Worm (Caenorhabditis elegans): ENCODE measurements around the gene K02D10.2.

Gene K02D10.2

DNA sequence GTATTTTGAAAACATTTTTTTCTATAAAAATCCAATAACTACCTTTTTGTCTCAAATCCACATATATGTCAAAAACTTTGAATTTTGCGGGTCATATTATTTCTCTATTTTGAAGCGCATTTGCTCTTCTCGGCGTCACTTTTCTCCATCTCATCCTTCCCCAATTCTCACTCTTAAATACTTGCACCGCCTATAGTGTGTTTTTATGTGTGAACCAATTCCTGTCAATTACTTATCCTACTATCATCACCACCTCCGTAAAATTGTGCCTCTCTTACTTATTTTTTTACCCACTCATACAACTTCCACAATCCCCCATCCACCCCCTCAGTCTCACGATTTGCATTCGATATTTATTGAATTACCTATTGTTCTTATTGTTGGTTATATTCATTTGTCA lies 34.8 kb upstream of the K02D10.2 start:
- TF ChIP-seq aly-2 (tag; optimal IDR thresholded peaks at IDR 0.05) (peak; percentile 3), unc-30 (tag; optimal IDR thresholded peaks at IDR 0.05) (no peak), dsc-1 (tag; optimal IDR thresholded peaks at IDR 0.05) (no peak), nhr-85 (tag) (peak; percentile 71)

DNA sequence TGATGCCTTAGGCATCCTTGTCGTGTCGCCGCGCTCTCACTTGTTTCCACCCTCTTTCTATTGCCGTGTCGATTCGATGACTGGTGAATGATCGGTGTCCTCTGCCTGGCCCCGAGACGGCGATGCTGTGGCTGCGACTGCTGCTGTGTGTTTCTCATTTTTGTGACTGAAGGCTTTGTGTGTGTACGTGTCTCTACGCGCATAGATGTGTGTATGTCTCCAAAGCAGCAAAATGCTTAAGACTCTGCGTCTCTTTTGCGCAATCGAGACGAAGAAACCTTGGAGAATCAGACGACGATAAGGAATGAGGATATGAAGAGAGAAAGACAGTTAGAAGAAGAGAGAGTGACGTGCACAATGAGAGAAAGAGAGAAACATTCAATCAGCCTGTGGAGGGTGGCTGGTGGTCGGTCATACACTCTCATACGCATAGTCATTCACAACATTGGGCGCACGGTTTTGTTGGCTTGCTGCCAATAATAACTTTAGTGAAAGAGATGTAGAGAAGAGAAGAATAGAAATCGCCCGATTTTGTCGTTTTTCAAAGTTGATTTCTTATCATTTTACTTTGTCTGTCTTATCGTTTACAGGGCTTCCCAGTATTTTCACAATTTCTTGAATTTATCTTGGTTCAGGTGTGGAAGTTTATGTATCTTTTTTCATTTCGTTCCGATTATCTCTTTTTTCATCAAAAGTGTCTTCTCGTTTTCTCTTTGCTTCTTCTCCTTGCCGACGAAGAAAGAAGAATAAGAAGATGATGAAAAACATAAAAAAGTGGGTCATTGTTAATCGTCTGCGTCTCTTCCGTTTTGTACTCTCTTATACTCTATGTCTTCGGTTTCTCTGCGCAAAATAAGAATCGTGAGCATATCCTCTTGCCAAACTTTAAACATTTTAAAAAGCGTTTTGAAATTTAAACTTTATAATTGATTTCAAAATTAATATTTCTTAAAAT lies 31.1 kb upstream of the K02D10.2 start:
- no peak for TF ChIP-seq hlh-17 (GFP tag; optimal IDR thresholded peaks at IDR 0.05; ENCODE audit: borderline replicate concordance)
- TF ChIP-seq unc-86 (tag; optimal IDR thresholded peaks at IDR 0.05), result peak; percentile 94
- TF ChIP-seq sptf-1 (tag; optimal IDR thresholded peaks at IDR 0.05), result no peak
- TF ChIP-seq nhr-90 (tag; optimal IDR thresholded peaks at IDR 0.05; ENCODE audit: poor library complexity), result peak; percentile 95
- TF ChIP-seq lin-35 (GFP tag; optimal IDR thresholded peaks at IDR 0.05), result peak; percentile 72 to 91
- peak; percentile 93 for TF ChIP-seq fkh-10 (GFP tag; optimal IDR thresholded peaks at IDR 0.05)
- TF ChIP-seq tbx-2 (tag; optimal IDR thresholded peaks at IDR 0.05), result peak; percentile 97
- peak; percentile 96 for TF ChIP-seq nhr-77 (tag; optimal IDR thresholded peaks at IDR 0.05)
- TF ChIP-seq fkh-8 (tag; optimal IDR thresholded peaks at IDR 0.05), result peak; percentile 96
- peak; percentile 90 to 97 for TF ChIP-seq efl-1 (optimal IDR thresholded peaks at IDR 0.05)
- peak; percentile 70 to 97 for TF ChIP-seq efl-1 (GFP tag; optimal IDR thresholded peaks at IDR 0.05 in 1 of 2)
- peak; percentile 51 for TF ChIP-seq mab-9 (GFP tag; IDR thresholded peaks at IDR 0.05)
- no peak for TF ChIP-seq alr-1 (tag; optimal IDR thresholded peaks at IDR 0.05; ENCODE audit: borderline replicate concordance)
- TF ChIP-seq lsy-2 (tag; optimal IDR thresholded peaks at IDR 0.05), result peak; percentile 93 to 96
- no peak for TF ChIP-seq C34B4.2 (tag; optimal IDR thresholded peaks at IDR 0.05)
- peak; percentile 92 for TF ChIP-seq nhr-19 (GFP tag; conservative IDR thresholded peaks at IDR 0.05)
- peak; percentile 53; the same call in 1 of the 2 replicates for TF ChIP-seq unc-98 (GFP tag; IDR thresholded peaks at IDR 0.05)
- TF ChIP-seq mep-1 (tag; optimal IDR thresholded peaks at IDR 0.05), result peak; percentile 98
- TF ChIP-seq unc-62 (GFP tag; optimal IDR thresholded peaks at IDR 0.05), result peak; percentile 22
- peak; percentile 76 for TF ChIP-seq nhr-28 (tag; optimal IDR thresholded peaks at IDR 0.05)
- peak; percentile 47 for TF ChIP-seq nhr-12 (tag; optimal IDR thresholded peaks at IDR 0.05)
- TF ChIP-seq mef-2 (tag; optimal IDR thresholded peaks at IDR 0.05), result peak; percentile 94
- TF ChIP-seq ceh-88 (GFP tag; IDR thresholded peaks at IDR 0.05), result peak; percentile 90
- no peak for TF ChIP-seq pag-3 (tag; optimal IDR thresholded peaks at IDR 0.05; ENCODE audit: borderline replicate concordance, insufficient read depth)
- no peak for TF ChIP-seq ets-5 (GFP tag; IDR thresholded peaks at IDR 0.05)
- TF ChIP-seq hpl-2 (GFP tag; optimal IDR thresholded peaks at IDR 0.05), result peak; percentile 92
- peak; percentile 73 to 96 for TF ChIP-seq mdl-1 (tag; optimal IDR thresholded peaks at IDR 0.05)
- TF ChIP-seq pax-3 (tag; optimal IDR thresholded peaks at IDR 0.05), result peak; percentile 83
- peak; percentile 65 for TF ChIP-seq C04F5.9 (tag; optimal IDR thresholded peaks at IDR 0.05)
- peak; percentile 81 for TF ChIP-seq nhr-237 (tag; optimal IDR thresholded peaks at IDR 0.05)
- TF ChIP-seq isw-1 (GFP tag; IDR thresholded peaks at IDR 0.05), result peak; percentile 82
- TF ChIP-seq zag-1 (tag; optimal IDR thresholded peaks at IDR 0.05), result peak; percentile 98
- peak; percentile 96 for TF ChIP-seq ztf-4 (tag; optimal IDR thresholded peaks at IDR 0.05)
- TF ChIP-seq hlh-4 (tag; optimal IDR thresholded peaks at IDR 0.05), result no peak
- peak; percentile 23 for TF ChIP-seq efl-3 (GFP tag; optimal IDR thresholded peaks at IDR 0.05)
- peak; percentile 91 for TF ChIP-seq C16A3.4 (tag; optimal IDR thresholded peaks at IDR 0.05)
- peak in 4 of 6 experiments; percentile 36 to 91 (median 60) for TF ChIP-seq elt-3 (tag; optimal IDR thresholded peaks at IDR 0.05)
- no peak for TF ChIP-seq ces-1 (GFP tag; optimal IDR thresholded peaks at IDR 0.05)
- no peak for TF ChIP-seq unc-30 (tag; optimal IDR thresholded peaks at IDR 0.05)
- TF ChIP-seq sox-4 (tag; optimal IDR thresholded peaks at IDR 0.05), result peak; percentile 56
- peak in 1 of 2 experiments; percentile 83 for TF ChIP-seq ztf-11 (tag; optimal IDR thresholded peaks at IDR 0.05)
- TF ChIP-seq blmp-1 (tag; optimal IDR thresholded peaks at IDR 0.05), result peak; percentile 85
- no peak for TF ChIP-seq ceh-63 (GFP tag; optimal IDR thresholded peaks at IDR 0.05)
- TF ChIP-seq elt-2 (tag; optimal IDR thresholded peaks at IDR 0.05), result peak; percentile 90
- no peak for TF ChIP-seq tlp-1 (tag; optimal IDR thresholded peaks at IDR 0.05)
- peak; percentile 98 for TF ChIP-seq nhr-20 (tag; optimal IDR thresholded peaks at IDR 0.05)
